Fruit fly (Drosophila melanogaster) whole organism, embryonic: ENCODE data around the gene Cubn.

Experiments used
- Bdp1 ChIP-seq: fragments of 200-800 bp; sonication (Bioruptor generic); optimal IDR thresholded peaks from 3 replicates; lab custom pipeline; 2016; ENCODE audit warnings: missing biosample characterization, missing genetic modification characterization
- CG10274 ChIP-seq: fragments of 200-800 bp; sonication (Bioruptor generic); optimal IDR thresholded peaks from 3 replicates; lab custom pipeline; 2017; ENCODE audit warnings: missing biosample characterization, mild to moderate bottlenecking, missing genetic modification characterization
- CG12071 ChIP-seq: fragments of 200-800 bp; sonication (Bioruptor generic); optimal IDR thresholded peaks from 3 replicates; lab custom pipeline; 2018; ENCODE audit warnings: missing biosample characterization, mild to moderate bottlenecking, missing genetic modification characterization
- CG12391 ChIP-seq: fragments of 200-800 bp; sonication (Bioruptor generic); optimal IDR thresholded peaks from 3 replicates; lab custom pipeline; 2018; ENCODE audit warnings: missing biosample characterization, mild to moderate bottlenecking, missing genetic modification characterization, moderate library complexity
- CG12769 ChIP-seq: fragments of 200-800 bp; sonication (Bioruptor generic); optimal IDR thresholded peaks from 2 replicates; lab custom pipeline; 2019; ENCODE audit warnings: missing biosample characterization, mild to moderate bottlenecking, missing genetic modification characterization, moderate library complexity
- CG15073 ChIP-seq: fragments of 200-800 bp; sonication (Bioruptor generic); optimal IDR thresholded peaks from 2 replicates; lab custom pipeline; 2016; ENCODE audit warnings: missing biosample characterization, missing genetic modification characterization
- CG15696 ChIP-seq: fragments of 200-800 bp; sonication (Bioruptor generic); optimal IDR thresholded peaks from 2 replicates; lab custom pipeline; 2019; ENCODE audit warnings: missing biosample characterization, mild to moderate bottlenecking, missing genetic modification characterization, moderate library complexity
- CG16813 ChIP-seq: fragments of 200-800 bp; sonication (Bioruptor generic); IDR thresholded peaks from 3 replicates; pipeline ENCODE4 v1.3.6; 2022; ENCODE audit warnings: missing biosample characterization, missing genetic modification characterization; ENCODE audit not compliant: partially characterized antibody
- CG17802 ChIP-seq: fragments of 200-800 bp; sonication (Bioruptor generic); optimal IDR thresholded peaks from 2 replicates; lab custom pipeline; 2018; ENCODE audit warnings: missing biosample characterization, mild to moderate bottlenecking, missing genetic modification characterization, moderate library complexity
- CG2120 ChIP-seq: fragments of 200-800 bp; sonication (Bioruptor generic); optimal IDR thresholded peaks from 3 replicates; lab custom pipeline; 2016; ENCODE audit warnings: missing biosample characterization, missing genetic modification characterization
- CG31224 ChIP-seq: fragments of 200-800 bp; sonication (Bioruptor generic); IDR thresholded peaks from 2 replicates; pipeline ENCODE4 v1.3.6; 2022; ENCODE audit warnings: missing biosample characterization, missing genetic modification characterization
- CG3163 ChIP-seq: fragments of 200-800 bp; sonication (Bioruptor generic); optimal IDR thresholded peaks from 3 replicates; lab custom pipeline; 2016; ENCODE audit warnings: missing biosample characterization, missing genetic modification characterization
- CG3847 ChIP-seq: fragments of 200-800 bp; sonication (Bioruptor generic); IDR thresholded peaks from 2 replicates; pipeline ENCODE4 v1.3.6; 2022; ENCODE audit warnings: missing biosample characterization, missing genetic modification characterization
- CG43689 ChIP-seq: fragments of 200-800 bp; sonication (Bioruptor generic); IDR thresholded peaks from 2 replicates; pipeline ENCODE4 v1.3.6; 2022; ENCODE audit warnings: missing biosample characterization, missing genetic modification characterization
- CG4424 ChIP-seq: fragments of 200-800 bp; sonication (Bioruptor generic); optimal IDR thresholded peaks from 3 replicates; lab custom pipeline; 2016; ENCODE audit warnings: missing biosample characterization, missing genetic modification characterization
- CG6272 ChIP-seq: fragments of 200-800 bp; sonication (Bioruptor generic); IDR thresholded peaks from 2 replicates; pipeline ENCODE4 v1.3.6; 2022; ENCODE audit warnings: missing biosample characterization, missing genetic modification characterization
- CG7357 ChIP-seq: fragments of 200-800 bp; sonication (Bioruptor generic); IDR thresholded peaks from 3 replicates; pipeline ENCODE4 v1.3.6; 2022; ENCODE audit warnings: missing biosample characterization, missing genetic modification characterization
- CG7745 ChIP-seq: fragments of 200-800 bp; sonication (Bioruptor generic); optimal IDR thresholded peaks from 2 replicates; lab custom pipeline; 2018; ENCODE audit warnings: missing biosample characterization, mild to moderate bottlenecking, missing genetic modification characterization, moderate library complexity
- CG7987 ChIP-seq: fragments of 200-800 bp; sonication (Bioruptor generic); optimal IDR thresholded peaks from 2 replicates; lab custom pipeline; 2018; ENCODE audit warnings: missing biosample characterization, mild to moderate bottlenecking, missing genetic modification characterization, moderate library complexity
- E2f2 ChIP-seq: fragments of 200-800 bp; sonication (Bioruptor generic); IDR thresholded peaks from 2 replicates; pipeline ENCODE4 v1.3.6; 2022; ENCODE audit warnings: missing biosample characterization, missing genetic modification characterization
- Hmr ChIP-seq: fragments of 200-800 bp; sonication (Bioruptor generic); optimal IDR thresholded peaks from 3 replicates; lab custom pipeline; 2017; ENCODE audit warnings: mild to moderate bottlenecking, missing biosample characterization, missing genetic modification reagents, missing genetic modification characterization
- Optix ChIP-seq: fragments of 200-800 bp; sonication (Bioruptor generic); IDR thresholded peaks from 3 replicates; pipeline ENCODE4 v1.3.6; 2022; ENCODE audit warnings: missing biosample characterization, missing genetic modification characterization
- Pdp1 ChIP-seq, 2 experiments: fragments of 200-800 bp; sonication (Bioruptor generic); optimal IDR thresholded peaks; 3 replicates each; lab custom pipeline; 2016; ENCODE audit warnings: missing biosample characterization in 2 of 2, missing genetic modification characterization in 2 of 2, mild to moderate bottlenecking in 1 of 2, moderate library complexity in 1 of 2
- Poxn ChIP-seq: fragments of 200-800 bp; sonication (Bioruptor generic); IDR thresholded peaks from 2 replicates; pipeline ENCODE4 v1.3.6; 2022; ENCODE audit warnings: missing biosample characterization, missing genetic modification characterization
- Rfx ChIP-seq: fragments of 200-800 bp; sonication (Bioruptor generic); IDR thresholded peaks from 2 replicates; pipeline ENCODE4 v1.3.6; 2022; ENCODE audit warnings: missing biosample characterization, missing genetic modification characterization
- Side ChIP-seq: fragments of 200-800 bp; sonication (Bioruptor generic); optimal IDR thresholded peaks from 2 replicates; lab custom pipeline; 2016; ENCODE audit warnings: missing biosample characterization, missing genetic modification characterization
- Sox100B ChIP-seq: fragments of 200-800 bp; sonication (Bioruptor generic); optimal IDR thresholded peaks from 3 replicates; lab custom pipeline; 2018; ENCODE audit warnings: missing biosample characterization, mild to moderate bottlenecking, missing genetic modification characterization
- Xbp1 ChIP-seq: fragments of 200-800 bp; sonication (Bioruptor generic); optimal IDR thresholded peaks from 3 replicates; lab custom pipeline; 2016; ENCODE audit warnings: missing biosample characterization, mild to moderate bottlenecking, missing genetic modification characterization
- bab2 ChIP-seq: fragments of 200-800 bp; sonication (Bioruptor generic); optimal IDR thresholded peaks from 2 replicates; lab custom pipeline; 2016; ENCODE audit warnings: missing biosample characterization, missing genetic modification characterization
- chn ChIP-seq: fragments of 200-800 bp; sonication (Bioruptor generic); optimal IDR thresholded peaks from 2 replicates; lab custom pipeline; 2016; ENCODE audit warnings: missing biosample characterization, missing genetic modification characterization
- crc ChIP-seq: fragments of 200-800 bp; sonication (Bioruptor generic); optimal IDR thresholded peaks from 2 replicates; lab custom pipeline; 2016; ENCODE audit warnings: missing biosample characterization, missing genetic modification characterization
- dan ChIP-seq: fragments of 200-800 bp; sonication (Bioruptor generic); IDR thresholded peaks from 2 replicates; pipeline ENCODE4 v1.3.6; 2022; ENCODE audit warnings: missing biosample characterization, missing genetic modification characterization
- dati ChIP-seq: fragments of 200-800 bp; sonication (Bioruptor generic); IDR thresholded peaks from 2 replicates; pipeline ENCODE4 v1.3.6; 2022; ENCODE audit warnings: missing biosample characterization, missing genetic modification characterization
- dysf ChIP-seq: fragments of 200-800 bp; sonication (Bioruptor generic); IDR thresholded peaks from 3 replicates; pipeline ENCODE4 v1.3.6; 2022; ENCODE audit warnings: missing biosample characterization, missing genetic modification characterization
- gcm ChIP-seq: fragments of 200-800 bp; sonication (Bioruptor generic); optimal IDR thresholded peaks from 2 replicates; lab custom pipeline; 2019; ENCODE audit warnings: missing biosample characterization, mild to moderate bottlenecking, missing genetic modification characterization, moderate library complexity
- klu ChIP-seq: fragments of 200-800 bp; sonication (Bioruptor generic); IDR thresholded peaks from 2 replicates; pipeline ENCODE4 v1.3.6; 2022; ENCODE audit warnings: missing biosample characterization, missing genetic modification characterization
- lov ChIP-seq, 2 experiments: fragments of 200-800 bp in 1 of 2; fragments of >200 bp in 1 of 2; sonication (Bioruptor generic) in 1 of 2; IDR thresholded peaks in 1 of 2; optimal IDR thresholded peaks in 1 of 2; 2 replicates in 1 of 2; 3 replicates in 1 of 2; pipeline versions ENCODE4 v1.3.6 to Lab custom; 2017 to 2022; ENCODE audit warnings: missing biosample characterization in 1 of 2, missing genetic modification characterization in 1 of 2
- mam ChIP-seq: fragments of 200-800 bp; sonication (Bioruptor generic); optimal IDR thresholded peaks from 3 replicates; lab custom pipeline; 2016; ENCODE audit warnings: missing biosample characterization, missing genetic modification characterization
- mirr ChIP-seq: fragments of 200-800 bp; sonication (Bioruptor generic); optimal IDR thresholded peaks from 3 replicates; lab custom pipeline; 2018; ENCODE audit warnings: missing biosample characterization, mild to moderate bottlenecking, missing genetic modification characterization
- repo ChIP-seq: fragments of 200-800 bp; sonication (Bioruptor generic); optimal IDR thresholded peaks from 2 replicates; lab custom pipeline; 2016; ENCODE audit warnings: missing biosample characterization, missing genetic modification characterization
- row ChIP-seq: fragments of 200-800 bp; sonication (Bioruptor generic); IDR thresholded peaks from 3 replicates; pipeline ENCODE4 v1.3.6; 2022; ENCODE audit warnings: missing biosample characterization, missing genetic modification characterization
- sob ChIP-seq: fragments of 200-800 bp; sonication (Bioruptor generic); IDR thresholded peaks from 2 replicates; pipeline ENCODE4 v1.3.6; 2022; ENCODE audit warnings: missing biosample characterization, missing genetic modification characterization
- stwl ChIP-seq: fragments of 200-800 bp; sonication (Bioruptor generic); optimal IDR thresholded peaks from 3 replicates; lab custom pipeline; 2018; ENCODE audit warnings: missing biosample characterization, mild to moderate bottlenecking, missing genetic modification characterization, moderate library complexity
- unc-4 ChIP-seq: fragments of 200-800 bp; sonication (Bioruptor generic); IDR thresholded peaks from 2 replicates; pipeline ENCODE4 v1.3.6; 2022; ENCODE audit warnings: missing biosample characterization, missing genetic modification characterization; ENCODE audit not compliant: partially characterized antibody
- usp ChIP-seq: fragments of >200 bp; optimal IDR thresholded peaks from 2 replicates; lab custom pipeline; 2017; ENCODE audit warnings: missing biosample characterization, missing genetic modification characterization
- vvl ChIP-seq: fragments of 200-800 bp; sonication (Bioruptor generic); IDR thresholded peaks from 2 replicates; pipeline ENCODE4 v1.3.6; 2022; ENCODE audit warnings: missing biosample characterization, missing genetic modification characterization
- zfh2 ChIP-seq: fragments of 200-800 bp; sonication (Bioruptor generic); optimal IDR thresholded peaks from 2 replicates; lab custom pipeline; 2016; ENCODE audit warnings: missing biosample characterization, missing genetic modification characterization

Gene Cubn

DNA sequence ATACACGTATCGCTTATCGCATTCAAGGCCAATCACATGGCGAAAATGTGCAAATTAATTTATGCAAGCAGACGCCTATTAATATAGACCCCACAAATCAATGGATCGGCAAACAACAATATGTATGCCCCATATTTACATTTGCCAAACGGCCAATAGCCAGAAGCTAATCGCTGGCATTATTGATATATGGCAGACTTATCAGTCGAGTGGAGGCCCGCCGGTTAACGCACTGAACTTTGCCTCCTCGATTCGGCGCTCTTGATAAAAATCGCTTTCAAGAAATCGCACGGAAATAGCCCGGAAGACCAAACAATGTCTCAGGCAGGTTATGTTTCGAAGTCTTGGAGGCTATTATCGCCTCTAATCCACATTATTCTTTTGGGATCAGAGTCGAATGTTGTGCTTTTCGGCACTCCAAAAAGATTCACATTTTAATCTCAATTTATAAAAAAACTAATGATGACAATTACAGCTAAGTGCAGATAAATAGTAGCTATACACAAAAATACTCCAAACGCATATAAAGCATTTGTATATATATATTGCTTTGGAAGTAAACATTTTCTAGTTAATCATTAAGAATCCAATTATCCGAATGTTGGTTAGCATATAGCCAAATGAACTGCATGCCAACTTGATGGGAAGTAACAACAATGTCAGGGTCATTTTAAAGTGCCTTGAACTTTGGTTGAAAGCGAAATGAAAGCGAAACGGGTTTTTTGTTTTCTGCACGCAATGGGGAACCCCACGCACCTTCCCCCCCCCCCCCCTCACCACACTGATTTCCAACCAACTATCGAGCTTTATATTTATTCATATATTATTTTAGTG is 5.6 kb upstream of the Cubn start (continued):
- TF ChIP-seq mirr (GFP tag; lab: Kevin White, UChicago) (peak; percentile 67), vvl (GFP tag; lab: Robert Waterston, UW) (peak; percentile 36; the same call in 1 of the 2 replicates)

dm6 chrX:9576147-9576503 is 5.0 kb upstream of the Cubn start, which contains the start of gene CG42395:
CG42395 (minus strand) TSS chrX:9576247.
- TF ChIP-seq Pdp1 (GFP tag; optimal IDR thresholded peaks at IDR 0.05; lab: Kevin White, UChicago) = no peak
- no peak for TF ChIP-seq dysf
- TF ChIP-seq CG7987 = no peak
- no peak for TF ChIP-seq crc (GFP tag; lab: Kevin White, UChicago)
- no peak for TF ChIP-seq CG17802 (tag; lab: Kevin White, UChicago)
- TF ChIP-seq stwl (tag; lab: Kevin White, UChicago) = no peak
- no peak for TF ChIP-seq CG2120 (GFP tag; lab: Kevin White, UChicago)
- no peak for TF ChIP-seq CG12769 (tag; lab: Kevin White, UChicago)
- no peak for TF ChIP-seq dan (GFP tag; lab: Robert Waterston, UW)
- TF ChIP-seq zfh2 (GFP tag; lab: Kevin White, UChicago) = no peak

DNA sequence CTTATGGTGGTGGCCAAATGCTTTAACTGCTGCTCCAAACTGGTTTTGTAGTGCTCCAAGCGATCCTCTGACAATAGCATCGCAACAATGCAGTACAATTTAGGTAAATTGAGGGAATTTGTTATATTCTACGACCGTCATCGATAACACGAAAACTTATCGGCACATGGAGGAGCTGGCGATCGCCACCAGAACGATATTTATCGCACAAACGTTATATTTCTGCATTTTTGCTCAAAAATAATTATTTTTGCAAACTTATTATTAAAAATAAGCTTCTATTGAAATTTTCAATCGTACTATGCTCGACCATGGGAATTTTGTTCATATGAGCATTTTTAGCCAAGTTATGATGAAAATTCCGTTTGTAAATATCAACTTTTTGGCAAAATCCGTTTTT is 14.7 kb downstream of the Cubn start, which contains the start of gene CG15317:
TSS of gene CG15317 (minus strand) at position 148 of the 400 bp plus-strand sequence.
- TF ChIP-seq CG3163 (GFP tag; lab: Kevin White, UChicago) (no peak), CG6272 (no peak), Bdp1 (GFP tag; lab: Kevin White, UChicago) (no peak), CG16813 (GFP tag; lab: Robert Waterston, UW) (peak; percentile 78), CG7745 (tag; lab: Kevin White, UChicago) (no peak), chn (GFP tag; lab: Kevin White, UChicago) (no peak), repo (GFP tag; lab: Kevin White, UChicago) (no peak), CG43689 (GFP tag; lab: Robert Waterston, UW) (no peak), Rfx (peak; percentile 27; the same call in 1 of the 2 replicates), Xbp1 (GFP tag; lab: Kevin White, UChicago) (no peak), Poxn (GFP tag; lab: Robert Waterston, UW) (no peak), usp (no peak), unc-4 (peak; percentile 79), bab2 (GFP tag; lab: Kevin White, UChicago) (no peak), sob (GFP tag; lab: Robert Waterston, UW) (no peak), CG31224 (GFP tag; lab: Robert Waterston, UW) (no peak), Side (GFP tag; lab: Kevin White, UChicago) (no peak), gcm (GFP tag; lab: Kevin White, UChicago) (no peak), CG2120 (GFP tag; lab: Kevin White, UChicago) (no peak), CG12071 (GFP tag; lab: Kevin White, UChicago) (no peak), mam (GFP tag; lab: Kevin White, UChicago) (no peak), CG4424 (GFP tag; lab: Kevin White, UChicago) (no peak), Optix (GFP tag; lab: Robert Waterston, UW) (no peak), Sox100B (GFP tag; lab: Kevin White, UChicago) (no peak), row (GFP tag; lab: Robert Waterston, UW) (peak; percentile 79), CG15696 (tag; lab: Kevin White, UChicago) (no peak), klu (no peak), CG3847 (GFP tag; lab: Robert Waterston, UW) (0 out of 2 replicates have a peak, but pooled peaks have one; percentile 9), lov (optimal IDR thresholded peaks at IDR 0.05; lab: Kevin White, UChicago) (no peak), lov (GFP tag; IDR thresholded peaks at IDR 0.05; lab: Robert Waterston, UW) (no peak), Hmr (GFP tag; lab: Kevin White, UChicago) (no peak), CG15073 (no peak), CG7357 (GFP tag; lab: Robert Waterston, UW) (no peak), CG10274 (no peak), dati (GFP tag; lab: Robert Waterston, UW) (no peak), CG12391 (no peak), E2f2 (GFP tag; lab: Robert Waterston, UW) (0 out of 2 replicates have a peak, but pooled peaks have one; percentile 20)
